Fruit fly (Drosophila melanogaster) whole organism, embryonic: ENCODE results near the gene ppk30.
A peak's percentile ranks its signal among the peaks of the same experiment; 100 is the strongest.

Experiments used
- Bteb2 ChIP-seq: fragments of 200-800 bp; sonication (Bioruptor generic); optimal IDR thresholded peaks from 2 replicates; lab custom pipeline; 2016; ENCODE audit warnings: missing biosample characterization, missing genetic modification characterization
- C15 ChIP-seq: fragments of 200-800 bp; sonication (Bioruptor generic); IDR thresholded peaks from 3 replicates; pipeline ENCODE4 v1.3.6; 2022; ENCODE audit warnings: missing biosample characterization, missing genetic modification characterization
- CG10366 ChIP-seq: fragments of 200-800 bp; sonication (Bioruptor generic); IDR thresholded peaks from 2 replicates; pipeline ENCODE4 v1.3.6; 2022; ENCODE audit warnings: missing biosample characterization, missing genetic modification characterization
- CG12104 ChIP-seq: fragments of 200-800 bp; sonication (Bioruptor generic); optimal IDR thresholded peaks from 3 replicates; lab custom pipeline; 2016; ENCODE audit warnings: missing biosample characterization, missing genetic modification characterization
- CG12219 ChIP-seq: fragments of 200-800 bp; sonication (Bioruptor generic); optimal IDR thresholded peaks from 3 replicates; lab custom pipeline; 2018; ENCODE audit warnings: missing biosample characterization, mild to moderate bottlenecking, missing genetic modification characterization
- CG12299 ChIP-seq: fragments of 200-800 bp; sonication (Bioruptor generic); optimal IDR thresholded peaks from 2 replicates; lab custom pipeline; 2018; ENCODE audit warnings: missing biosample characterization, mild to moderate bottlenecking, missing genetic modification characterization
- CG1233 ChIP-seq: fragments of 200-800 bp; sonication (Bioruptor generic); optimal IDR thresholded peaks from 4 replicates; lab custom pipeline; 2018; ENCODE audit warnings: missing biosample characterization, mild to moderate bottlenecking, missing genetic modification characterization
- CG14014 ChIP-seq: fragments of 200-800 bp; sonication (Bioruptor generic); IDR thresholded peaks from 2 replicates; pipeline ENCODE4 v1.3.6; 2022; ENCODE audit warnings: missing biosample characterization, missing genetic modification characterization
- CG15011 ChIP-seq: fragments of 200-800 bp; sonication (Bioruptor generic); optimal IDR thresholded peaks from 3 replicates; lab custom pipeline; 2018; ENCODE audit warnings: missing biosample characterization, mild to moderate bottlenecking, missing genetic modification characterization
- CG1603 ChIP-seq: fragments of 200-800 bp; sonication (Bioruptor generic); optimal IDR thresholded peaks from 2 replicates; lab custom pipeline; 2019; ENCODE audit warnings: missing biosample characterization, mild to moderate bottlenecking, missing genetic modification characterization, moderate library complexity
- CG17359 ChIP-seq: fragments of 200-800 bp; sonication (Bioruptor generic); optimal IDR thresholded peaks from 3 replicates; lab custom pipeline; 2018; ENCODE audit warnings: missing biosample characterization, mild to moderate bottlenecking, missing genetic modification characterization, moderate library complexity
- CG17385 ChIP-seq: fragments of 200-800 bp; sonication (Bioruptor generic); optimal IDR thresholded peaks from 3 replicates; lab custom pipeline; 2018; ENCODE audit warnings: missing biosample characterization, mild to moderate bottlenecking, missing genetic modification characterization
- CG18619 ChIP-seq: fragments of 200-800 bp; sonication (Bioruptor generic); optimal IDR thresholded peaks from 3 replicates; lab custom pipeline; 2017; ENCODE audit warnings: missing biosample characterization, mild to moderate bottlenecking, missing genetic modification characterization
- CG2129 ChIP-seq: fragments of 200-800 bp; sonication (Bioruptor generic); IDR thresholded peaks from 2 replicates; pipeline ENCODE4 v1.3.6; 2022; ENCODE audit warnings: missing biosample characterization, missing genetic modification characterization; ENCODE audit not compliant: partially characterized antibody
- CG2199 ChIP-seq: fragments of 200-800 bp; sonication (Bioruptor generic); IDR thresholded peaks from 3 replicates; pipeline ENCODE4 v1.3.6; 2022; ENCODE audit warnings: missing biosample characterization, missing genetic modification characterization
- CG31365 ChIP-seq: fragments of 200-800 bp; sonication (Bioruptor generic); optimal IDR thresholded peaks from 2 replicates; lab custom pipeline; 2018; ENCODE audit warnings: missing biosample characterization, mild to moderate bottlenecking, missing genetic modification characterization
- CG34376 ChIP-seq: fragments of 200-800 bp; sonication (Bioruptor generic); optimal IDR thresholded peaks from 2 replicates; lab custom pipeline; 2018; ENCODE audit warnings: missing biosample characterization, mild to moderate bottlenecking, missing genetic modification characterization
- CG4424 ChIP-seq: fragments of 200-800 bp; sonication (Bioruptor generic); optimal IDR thresholded peaks from 3 replicates; lab custom pipeline; 2016; ENCODE audit warnings: missing biosample characterization, missing genetic modification characterization
- CG4820 ChIP-seq: fragments of 200-800 bp; sonication (Bioruptor generic); optimal IDR thresholded peaks from 3 replicates; lab custom pipeline; 2016; ENCODE audit warnings: missing biosample characterization, missing genetic modification characterization
- CG5180 ChIP-seq: fragments of 200-800 bp; sonication (Bioruptor generic); optimal IDR thresholded peaks from 3 replicates; lab custom pipeline; 2017; ENCODE audit warnings: missing biosample characterization, missing genetic modification characterization, mild to moderate bottlenecking, moderate library complexity, missing genetic modification reagents
- CG6689 ChIP-seq: fragments of 200-800 bp; sonication (Bioruptor generic); IDR thresholded peaks from 2 replicates; pipeline ENCODE4 v1.3.6; 2022; ENCODE audit warnings: missing biosample characterization, missing genetic modification characterization
- CG7928 ChIP-seq: fragments of 200-800 bp; sonication (Bioruptor generic); optimal IDR thresholded peaks from 2 replicates; lab custom pipeline; 2017; ENCODE audit warnings: missing biosample characterization, mild to moderate bottlenecking, missing genetic modification characterization
- CkIIα-i1 ChIP-seq: fragments of 200-800 bp; sonication (Bioruptor generic); IDR thresholded peaks from 2 replicates; pipeline ENCODE4 v1.3.6; 2022; ENCODE audit warnings: missing biosample characterization, missing genetic modification characterization
- Doc2 ChIP-seq: fragments of 200-800 bp; sonication (Bioruptor generic); IDR thresholded peaks from 2 replicates; pipeline ENCODE4 v1.3.6; 2022; ENCODE audit warnings: missing biosample characterization, missing genetic modification characterization
- Ets65A ChIP-seq: fragments of 200-800 bp; sonication (Bioruptor generic); peaks from one replicate; lab custom pipeline; 2016; ENCODE audit warnings: missing biosample characterization, missing genetic modification characterization
- HLH54F ChIP-seq: fragments of 200-800 bp; sonication (Bioruptor generic); optimal IDR thresholded peaks from 3 replicates; lab custom pipeline; 2016; ENCODE audit warnings: missing biosample characterization, missing genetic modification characterization
- Hey ChIP-seq: fragments of 200-800 bp; sonication (Bioruptor generic); optimal IDR thresholded peaks from 3 replicates; lab custom pipeline; 2018; ENCODE audit warnings: missing biosample characterization, mild to moderate bottlenecking, missing genetic modification characterization
- Lhr ChIP-seq: fragments of 200-800 bp; sonication (Bioruptor generic); optimal IDR thresholded peaks from 3 replicates; lab custom pipeline; 2017; ENCODE audit warnings: mild to moderate bottlenecking, missing biosample characterization, missing genetic modification reagents, missing genetic modification characterization
- Sin3A ChIP-seq: fragments of >200 bp; optimal IDR thresholded peaks from 2 replicates; lab custom pipeline; 2018
- Sox102F ChIP-seq: fragments of 200-800 bp; sonication (Bioruptor generic); optimal IDR thresholded peaks from 2 replicates; lab custom pipeline; 2018; ENCODE audit warnings: missing biosample characterization, mild to moderate bottlenecking, missing genetic modification characterization, moderate library complexity
- Ssrp ChIP-seq: fragments of 200-800 bp; sonication (Bioruptor generic); optimal IDR thresholded peaks from 2 replicates; lab custom pipeline; 2018; ENCODE audit warnings: missing biosample characterization, mild to moderate bottlenecking, missing genetic modification characterization, moderate library complexity
- Taf1 ChIP-seq: fragments of 200-800 bp; sonication (Bioruptor generic); IDR thresholded peaks from 2 replicates; pipeline ENCODE4 v1.3.6; 2022; ENCODE audit warnings: missing biosample characterization, missing genetic modification characterization
- ash1 ChIP-seq: fragments of 200-800 bp; sonication (Bioruptor generic); optimal IDR thresholded peaks from 2 replicates; lab custom pipeline; 2018; ENCODE audit warnings: missing biosample characterization, mild to moderate bottlenecking, missing genetic modification characterization
- eyg ChIP-seq: fragments of 200-800 bp; sonication (Bioruptor generic); optimal IDR thresholded peaks from 3 replicates; lab custom pipeline; 2016; ENCODE audit warnings: missing biosample characterization, missing genetic modification characterization
- fd3F ChIP-seq: fragments of 200-800 bp; sonication (Bioruptor generic); optimal IDR thresholded peaks from 2 replicates; lab custom pipeline; 2018; ENCODE audit warnings: missing biosample characterization, mild to moderate bottlenecking, missing genetic modification characterization, moderate library complexity
- fd64A ChIP-seq: fragments of 200-800 bp; sonication (Bioruptor generic); optimal IDR thresholded peaks from 3 replicates; lab custom pipeline; 2018; ENCODE audit warnings: missing biosample characterization, mild to moderate bottlenecking, missing genetic modification characterization
- h ChIP-seq: fragments of >200 bp; optimal IDR thresholded peaks from 2 replicates; lab custom pipeline; 2017
- ind ChIP-seq: fragments of 200-800 bp; sonication (Bioruptor generic); optimal IDR thresholded peaks from 3 replicates; lab custom pipeline; 2016; ENCODE audit warnings: missing biosample characterization, missing genetic modification characterization
- lab ChIP-seq: fragments of 200-800 bp; sonication (Bioruptor generic); optimal IDR thresholded peaks from 3 replicates; lab custom pipeline; 2017; ENCODE audit warnings: missing biosample characterization, missing genetic modification characterization, mild to moderate bottlenecking, moderate library complexity, missing genetic modification reagents
- lov ChIP-seq, 2 experiments: fragments of 200-800 bp in 1 of 2; fragments of >200 bp in 1 of 2; sonication (Bioruptor generic) in 1 of 2; IDR thresholded peaks in 1 of 2; optimal IDR thresholded peaks in 1 of 2; 2 replicates in 1 of 2; 3 replicates in 1 of 2; pipeline versions ENCODE4 v1.3.6 to Lab custom; 2017 to 2022; ENCODE audit warnings: missing biosample characterization in 1 of 2, missing genetic modification characterization in 1 of 2
- odd ChIP-seq: fragments of 200-800 bp; sonication (Bioruptor generic); optimal IDR thresholded peaks from 2 replicates; lab custom pipeline; 2017; ENCODE audit warnings: missing biosample characterization, mild to moderate bottlenecking, missing genetic modification characterization
- pros ChIP-seq: fragments of 200-800 bp; sonication (Bioruptor generic); optimal IDR thresholded peaks from 3 replicates; lab custom pipeline; 2019; ENCODE audit warnings: missing biosample characterization, mild to moderate bottlenecking, missing genetic modification characterization, moderate library complexity
- pum ChIP-seq: fragments of 200-800 bp; sonication (Bioruptor generic); optimal IDR thresholded peaks from 2 replicates; lab custom pipeline; 2016; ENCODE audit warnings: missing biosample characterization, missing genetic modification characterization
- row ChIP-seq: fragments of 200-800 bp; sonication (Bioruptor generic); IDR thresholded peaks from 3 replicates; pipeline ENCODE4 v1.3.6; 2022; ENCODE audit warnings: missing biosample characterization, missing genetic modification characterization
- run ChIP-seq: fragments of 200-800 bp; sonication (Bioruptor generic); optimal IDR thresholded peaks from 3 replicates; lab custom pipeline; 2018; ENCODE audit warnings: missing biosample characterization, mild to moderate bottlenecking, missing genetic modification characterization
- slbo ChIP-seq: fragments of 200-800 bp; sonication (Bioruptor generic); IDR thresholded peaks from 2 replicates; pipeline ENCODE4 v1.3.6; 2022; ENCODE audit warnings: missing biosample characterization, missing genetic modification characterization
- slou ChIP-seq: fragments of 200-800 bp; sonication (Bioruptor generic); optimal IDR thresholded peaks from 3 replicates; lab custom pipeline; 2016; ENCODE audit warnings: missing biosample characterization, missing genetic modification characterization
- so ChIP-seq: fragments of 200-800 bp; sonication (Bioruptor generic); IDR thresholded peaks from 3 replicates; pipeline ENCODE4 v1.3.6; 2022; ENCODE audit warnings: missing biosample characterization, missing genetic modification characterization
- toy ChIP-seq: fragments of 200-800 bp; sonication (Bioruptor generic); IDR thresholded peaks from 2 replicates; pipeline ENCODE4 v1.3.6; 2022; ENCODE audit warnings: missing biosample characterization, missing genetic modification characterization
- ttk ChIP-seq: fragments of 200-800 bp; sonication (Bioruptor generic); IDR thresholded peaks from 2 replicates; pipeline ENCODE4 v2.1.2; 2022; ENCODE audit warnings: missing biosample characterization, missing genetic modification characterization
- usp ChIP-seq: fragments of >200 bp; optimal IDR thresholded peaks from 2 replicates; lab custom pipeline; 2017; ENCODE audit warnings: missing biosample characterization, missing genetic modification characterization
- zfh1 ChIP-seq: fragments of 200-800 bp; sonication (Bioruptor generic); IDR thresholded peaks from 3 replicates; pipeline ENCODE4 v1.3.6; 2022; ENCODE audit warnings: missing biosample characterization, missing genetic modification characterization

ppk30 gene

dm6 chr3R:29620712-29621479 is 48.1 kb upstream of the ppk30 start (continued):
- TF ChIP-seq pros (GFP tag; lab: Kevin White, UChicago): no peak
- TF ChIP-seq Lhr: no peak
- no peak for TF ChIP-seq CG10366 (GFP tag; lab: Robert Waterston, UW)
- TF ChIP-seq lab (GFP tag; lab: Kevin White, UChicago): peak; percentile 65
- no peak for TF ChIP-seq CG5180 (GFP tag; lab: Kevin White, UChicago)
- TF ChIP-seq Sox102F (GFP tag; lab: Kevin White, UChicago): no peak
- TF ChIP-seq CG14014 (GFP tag; lab: Robert Waterston, UW): no peak
- no peak for TF ChIP-seq CG7928 (GFP tag; lab: Kevin White, UChicago)
- TF ChIP-seq h (lab: Kevin White, UChicago): no peak
- peak; percentile 26; the same call in 1 of the 2 replicates for TF ChIP-seq slbo (GFP tag; lab: Robert Waterston, UW)
- TF ChIP-seq lov (optimal IDR thresholded peaks at IDR 0.05; lab: Kevin White, UChicago): no peak
- no peak for TF ChIP-seq lov (GFP tag; IDR thresholded peaks at IDR 0.05; lab: Robert Waterston, UW)
- no peak for TF ChIP-seq eyg (GFP tag; lab: Kevin White, UChicago)
- no peak for TF ChIP-seq CG18619 (GFP tag; lab: Kevin White, UChicago)
- no peak for TF ChIP-seq CG2199 (GFP tag; lab: Robert Waterston, UW)
- TF ChIP-seq Doc2 (GFP tag; lab: Robert Waterston, UW): no peak
- peak; percentile 71 for TF ChIP-seq Hey
- no peak for TF ChIP-seq CG6689 (GFP tag; lab: Robert Waterston, UW)
- TF ChIP-seq CG15011 (GFP tag; lab: Kevin White, UChicago): no peak
- TF ChIP-seq row: peak; percentile 51; the same call in 2 of the 3 replicates
- no peak for TF ChIP-seq Bteb2 (GFP tag; lab: Kevin White, UChicago)
- TF ChIP-seq C15 (GFP tag; lab: Robert Waterston, UW): no peak
- no peak for TF ChIP-seq ind (GFP tag; lab: Kevin White, UChicago)
- TF ChIP-seq so (GFP tag; lab: Robert Waterston, UW): no peak
- TF ChIP-seq CG17385 (GFP tag; lab: Kevin White, UChicago): no peak
- no peak for TF ChIP-seq fd64A
- no peak for TF ChIP-seq CG17359 (tag; lab: Kevin White, UChicago)
- no peak for TF ChIP-seq usp (GFP tag; lab: Kevin White, UChicago)
- no peak for TF ChIP-seq CG12299
- no peak for TF ChIP-seq Ssrp (tag; lab: Kevin White, UChicago)
- TF ChIP-seq Taf1 (GFP tag; lab: Robert Waterston, UW): no peak
- TF ChIP-seq CG12104 (GFP tag; lab: Kevin White, UChicago): no peak
- peak; percentile 88 for TF ChIP-seq CG34376 (GFP tag; lab: Kevin White, UChicago)
- TF ChIP-seq odd (GFP tag; lab: Kevin White, UChicago): peak; percentile 17
- TF ChIP-seq CG4820 (GFP tag; lab: Kevin White, UChicago): no peak
- TF ChIP-seq run (tag; lab: Kevin White, UChicago): no peak
- TF ChIP-seq CG2129 (GFP tag; lab: Robert Waterston, UW): no peak

- no peak for TF ChIP-seq CkIIα-i1
- TF ChIP-seq CG1233 (GFP tag; lab: Kevin White, UChicago): no peak
- peak; percentile 50 for TF ChIP-seq CG1603 (tag; lab: Kevin White, UChicago)
- TF ChIP-seq CG12219 (GFP tag; lab: Kevin White, UChicago): no peak
- peak; percentile 10 for TF ChIP-seq fd3F (GFP tag; lab: Kevin White, UChicago)
- TF ChIP-seq ash1 (GFP tag; lab: Kevin White, UChicago): no peak
- TF ChIP-seq ttk (GFP tag; lab: Robert Waterston, UW): no peak
- no peak for TF ChIP-seq Ets65A (GFP tag; lab: Kevin White, UChicago)
- peak; percentile 45 for TF ChIP-seq CG4424 (GFP tag; lab: Kevin White, UChicago)
- TF ChIP-seq Sin3A: no peak
- no peak for TF ChIP-seq toy (GFP tag; lab: Robert Waterston, UW)
- no peak for TF ChIP-seq slou
- TF ChIP-seq zfh1: peak; percentile 56; the same call in 2 of the 3 replicates
- TF ChIP-seq CG31365 (tag; lab: Kevin White, UChicago): no peak
- TF ChIP-seq HLH54F (GFP tag; lab: Kevin White, UChicago): no peak
- TF ChIP-seq odd (GFP tag; lab: Kevin White, UChicago): no peak
- no peak for TF ChIP-seq pum (GFP tag; lab: Kevin White, UChicago)
Observed at dm6 chr3R:29625883-29626282, 43.1 kb upstream of the ppk30 start.
